Worm (Caenorhabditis elegans): ENCODE measurements around the gene mlc-2.

DNA sequence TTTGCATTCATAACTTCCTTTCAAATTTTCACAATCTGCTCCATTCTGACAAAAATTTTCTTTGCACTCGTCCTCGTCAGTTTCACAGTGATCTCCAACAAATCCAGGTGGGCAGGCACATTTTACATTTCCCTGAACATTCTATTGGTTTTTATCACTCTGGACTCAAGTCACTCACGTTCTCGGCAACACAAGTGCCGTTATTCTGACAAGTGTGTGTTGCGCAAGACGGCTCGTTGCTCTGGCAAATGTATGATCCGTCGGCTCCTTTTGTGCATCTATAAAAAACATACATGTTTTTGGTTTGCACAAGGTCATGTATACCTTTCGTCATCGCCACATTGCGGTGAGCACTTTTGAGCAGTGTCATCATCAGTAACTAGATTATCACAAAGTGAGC lies 43.7 kb downstream of the mlc-2 start:
- TF ChIP-seq cog-1 (tag; optimal IDR thresholded peaks at IDR 0.05) = no peak
- TF ChIP-seq ztf-29 (GFP tag; IDR thresholded peaks at IDR 0.05) = no peak
- no peak for TF ChIP-seq flt-1 (GFP tag; IDR thresholded peaks at IDR 0.05)

Measured in whole organism, midembryonic.